Fruit fly (Drosophila melanogaster): ENCODE results near the gene CG31697.

The CG31697 gene

dm6 chr2L:19572496-19573317, 37.5 kb downstream of the CG31697 start (continued):
- TF ChIP-seq CG4617 (GFP tag; optimal IDR thresholded peaks at IDR 0.05; ENCODE audit: borderline replicate concordance): peak; percentile 26
- TF ChIP-seq CG2875 (GFP tag; optimal IDR thresholded peaks at IDR 0.05): peak; percentile 19
- no peak for TF ChIP-seq kah (GFP tag; optimal IDR thresholded peaks at IDR 0.05)
- peak; percentile 52 for TF ChIP-seq CG10543 (GFP tag; optimal IDR thresholded peaks at IDR 0.05)
- peak; percentile 6 for TF ChIP-seq Sry-β (GFP tag; optimal IDR thresholded peaks at IDR 0.05)
- TF ChIP-seq oc (tag; optimal IDR thresholded peaks at IDR 0.05): no peak
- peak; percentile 76 for TF ChIP-seq CG7839 (tag; optimal IDR thresholded peaks at IDR 0.05)
- TF ChIP-seq yki (optimal IDR thresholded peaks at IDR 0.05): peak; percentile 46
- peak; percentile 51; the same call in 1 of the 2 replicates for TF ChIP-seq ara (GFP tag; IDR thresholded peaks at IDR 0.05)
- TF ChIP-seq Awh (GFP tag; IDR thresholded peaks at IDR 0.05): no peak
- TF ChIP-seq crc (GFP tag; optimal IDR thresholded peaks at IDR 0.05): no peak
- TF ChIP-seq HLH3B (GFP tag; IDR thresholded peaks at IDR 0.05): 0 out of 2 replicates have a peak, but pooled peaks have one; percentile 39
- peak; percentile 26 for TF ChIP-seq ATbp (GFP tag; optimal IDR thresholded peaks at IDR 0.05)
- TF ChIP-seq sens-2 (GFP tag; IDR thresholded peaks at IDR 0.05): no peak
- TF ChIP-seq D19A (tag; optimal IDR thresholded peaks at IDR 0.05): peak; percentile 84
- 0 out of 3 replicates have a peak, but pooled peaks have one; percentile 54 for TF ChIP-seq mld (GFP tag; IDR thresholded peaks at IDR 0.05; ENCODE audit: partially characterized antibody)
- TF ChIP-seq ken (GFP tag; IDR thresholded peaks at IDR 0.05): peak; percentile 28; the same call in 1 of the 3 replicates
- no peak for TF ChIP-seq da (GFP tag; optimal IDR thresholded peaks at IDR 0.05)
- TF ChIP-seq NfI (GFP tag; optimal IDR thresholded peaks at IDR 0.05): peak; percentile 59
- TF ChIP-seq zen2 (GFP tag; IDR thresholded peaks at IDR 0.05; ENCODE audit: partially characterized antibody): no peak
- TF ChIP-seq CG33557 (GFP tag; optimal IDR thresholded peaks at IDR 0.05): peak; percentile 27
- no peak for TF ChIP-seq CG8359 (GFP tag; optimal IDR thresholded peaks at IDR 0.05; ENCODE audit: borderline replicate concordance)
- TF ChIP-seq D (optimal IDR thresholded peaks at IDR 0.05): no peak
- TF ChIP-seq D (GFP tag; optimal IDR thresholded peaks at IDR 0.05): peak; percentile 44
- peak; percentile 68 for TF ChIP-seq CG12155 (GFP tag; optimal IDR thresholded peaks at IDR 0.05)
- TF ChIP-seq CG18262 (tag; optimal IDR thresholded peaks at IDR 0.05): peak; percentile 77
- no peak for TF ChIP-seq Doc3 (GFP tag; IDR thresholded peaks at IDR 0.05; ENCODE audit: partially characterized antibody)
- no peak for TF ChIP-seq en (GFP tag; optimal IDR thresholded peaks at IDR 0.05)
- no peak; the same call in 1 of the 2 replicates for TF ChIP-seq Adf1 (GFP tag; IDR thresholded peaks at IDR 0.05)
- TF ChIP-seq CG9437 (GFP tag; optimal IDR thresholded peaks at IDR 0.05): peak; percentile 2
- TF ChIP-seq wdn (GFP tag; IDR thresholded peaks at IDR 0.05): 0 out of 2 replicates have a peak, but pooled peaks have one; percentile 13
- TF ChIP-seq Lpt (GFP tag; optimal IDR thresholded peaks at IDR 0.05): no peak
- TF ChIP-seq pnt (GFP tag; optimal IDR thresholded peaks at IDR 0.05): peak; percentile 22
- TF ChIP-seq Sox100B (GFP tag; optimal IDR thresholded peaks at IDR 0.05): peak; percentile 55
- no peak for TF ChIP-seq croc (GFP tag; conservative IDR thresholded peaks at IDR 0.05)
- no peak for TF ChIP-seq CG8944 (GFP tag; optimal IDR thresholded peaks at IDR 0.05)
- peak; percentile 45 for TF ChIP-seq disco-r (GFP tag; optimal IDR thresholded peaks at IDR 0.05)
- peak; percentile 5 for TF ChIP-seq pum (GFP tag; optimal IDR thresholded peaks at IDR 0.05)
- no peak for TF ChIP-seq Sin3A (optimal IDR thresholded peaks at IDR 0.05)
- TF ChIP-seq nmo (GFP tag; optimal IDR thresholded peaks at IDR 0.05): peak; percentile 52
- TF ChIP-seq CG14710 (tag; optimal IDR thresholded peaks at IDR 0.05): peak; percentile 37
- TF ChIP-seq CG11560 (tag; IDR thresholded peaks at IDR 0.05): no peak
- peak; percentile 54 for TF ChIP-seq Hand (GFP tag; optimal IDR thresholded peaks at IDR 0.05)
- TF ChIP-seq HHEX (GFP tag; optimal IDR thresholded peaks at IDR 0.05): peak; percentile 70
- TF ChIP-seq sqz (GFP tag; optimal IDR thresholded peaks at IDR 0.05): no peak
- TF ChIP-seq Atf6 (GFP tag; IDR thresholded peaks at IDR 0.05): peak; percentile 65
- no peak for TF ChIP-seq ewg (GFP tag; optimal IDR thresholded peaks at IDR 0.05)
- TF ChIP-seq chif (GFP tag; optimal IDR thresholded peaks at IDR 0.05): peak in 1 of 2 experiments; percentile 55
- TF ChIP-seq CG10209 (GFP tag; optimal IDR thresholded peaks at IDR 0.05): peak; percentile 75

Data from whole organism, embryonic.